Worm (Caenorhabditis elegans): Measurements from ENCODE around the gene nhr-7.

- TF ChIP-seq snpc-4 (tag; optimal IDR thresholded peaks at IDR 0.05) (no peak), unc-39 (tag; optimal IDR thresholded peaks at IDR 0.05) (no peak), duxl-1 (tag; optimal IDR thresholded peaks at IDR 0.05; ENCODE audit: poor library complexity) (no peak), aly-2 (tag; optimal IDR thresholded peaks at IDR 0.05) (no peak), ama-1 (optimal IDR thresholded peaks at IDR 0.05) (no peak), daf-12 (tag; optimal IDR thresholded peaks at IDR 0.05) (no peak), ZK546.5 (tag; optimal IDR thresholded peaks at IDR 0.05) (no peak), pqm-1 (tag; optimal IDR thresholded peaks at IDR 0.05) (peak; percentile 35), dpl-1 (GFP tag; optimal IDR thresholded peaks at IDR 0.05) (no peak)
Measured at ce11 chrIV:11306548-11306947, 35.4 kb upstream of the nhr-7 start, which contains the start of gene B0035.13.
